Fruit fly (Drosophila melanogaster) whole organism, prepupa: Measurements from ENCODE around the gene CtsF.

ENCODE experiments used
- Blimp-1 ChIP-seq: fragments of 200-800 bp; sonication (Bioruptor generic); optimal IDR thresholded peaks from 3 replicates; lab custom pipeline; 2017; ENCODE audit warnings: missing biosample characterization, missing genetic modification characterization, mild to moderate bottlenecking, moderate library complexity, missing genetic modification reagents
- CG10631 ChIP-seq: fragments of 200-800 bp; sonication (Bioruptor generic); optimal IDR thresholded peaks from 2 replicates; lab custom pipeline; 2016; ENCODE audit warnings: missing biosample characterization, missing genetic modification characterization
- CG11902 ChIP-seq: fragments of 200-800 bp; sonication (Bioruptor generic); optimal IDR thresholded peaks from 3 replicates; lab custom pipeline; 2016; ENCODE audit warnings: missing biosample characterization, missing genetic modification characterization
- CG15336 ChIP-seq: fragments of 200-800 bp; sonication (Bioruptor generic); IDR thresholded peaks from 2 replicates; pipeline ENCODE4 v1.3.6; 2022; ENCODE audit warnings: missing biosample characterization, missing genetic modification characterization
- CG1621 ChIP-seq: fragments of 200-800 bp; sonication (Bioruptor generic); optimal IDR thresholded peaks from 3 replicates; lab custom pipeline; 2018; ENCODE audit warnings: missing biosample characterization, mild to moderate bottlenecking, missing genetic modification characterization
- CG31627 ChIP-seq: fragments of 200-800 bp; sonication (Bioruptor generic); optimal IDR thresholded peaks from 3 replicates; lab custom pipeline; 2016; ENCODE audit warnings: missing biosample characterization, missing genetic modification characterization
- CG32006 ChIP-seq: fragments of 200-800 bp; sonication (Bioruptor generic); optimal IDR thresholded peaks from 3 replicates; lab custom pipeline; 2017; ENCODE audit warnings: missing biosample characterization, mild to moderate bottlenecking, missing genetic modification characterization
- CG34406 ChIP-seq: fragments of 200-800 bp; sonication (Bioruptor generic); optimal IDR thresholded peaks from 3 replicates; lab custom pipeline; 2016; ENCODE audit warnings: missing biosample characterization, missing genetic modification characterization
- CG6163 ChIP-seq: fragments of 200-800 bp; sonication (Bioruptor generic); IDR thresholded peaks from 3 replicates; pipeline ENCODE4 v1.3.6; 2022; ENCODE audit warnings: missing biosample characterization, missing genetic modification characterization
- CG6808 ChIP-seq: fragments of 200-800 bp; sonication (Bioruptor generic); optimal IDR thresholded peaks from 3 replicates; lab custom pipeline; 2017; ENCODE audit warnings: missing biosample characterization, missing genetic modification characterization, mild to moderate bottlenecking, moderate library complexity, missing genetic modification reagents
- CG6854 ChIP-seq: fragments of 200-800 bp; sonication (Bioruptor generic); optimal IDR thresholded peaks from 2 replicates; lab custom pipeline; 2017; ENCODE audit warnings: missing biosample characterization, mild to moderate bottlenecking, missing genetic modification characterization
- CG8119 ChIP-seq: fragments of 200-800 bp; sonication (Bioruptor generic); IDR thresholded peaks from 3 replicates; pipeline ENCODE4 v1.3.6; 2022; ENCODE audit warnings: missing biosample characterization, missing genetic modification characterization
- CG8319 ChIP-seq: fragments of 200-800 bp; sonication (Bioruptor generic); optimal IDR thresholded peaks from 3 replicates; lab custom pipeline; 2016; ENCODE audit warnings: missing biosample characterization, missing genetic modification characterization
- CG8632 ChIP-seq: fragments of 200-800 bp; sonication (Bioruptor generic); optimal IDR thresholded peaks from 3 replicates; lab custom pipeline; 2016; ENCODE audit warnings: missing biosample characterization, missing genetic modification characterization
- Eip78C ChIP-seq: fragments of 200-800 bp; sonication (Bioruptor generic); peaks from one replicate; lab custom pipeline; 2016; ENCODE audit warnings: missing biosample characterization, missing genetic modification characterization
- Ets21C ChIP-seq: fragments of 200-800 bp; sonication (Bioruptor generic); optimal IDR thresholded peaks from 3 replicates; lab custom pipeline; 2016; ENCODE audit warnings: missing biosample characterization, missing genetic modification characterization
- Ets96B ChIP-seq: fragments of 200-800 bp; optimal IDR thresholded peaks from 2 replicates; lab custom pipeline; 2019; ENCODE audit warnings: missing biosample characterization, mild to moderate bottlenecking, missing genetic modification characterization, moderate library complexity
- Gug ChIP-seq: fragments of 200-800 bp; sonication (Bioruptor generic); IDR thresholded peaks from 2 replicates; pipeline ENCODE4 v1.3.6; 2022; ENCODE audit warnings: missing biosample characterization, missing genetic modification characterization
- Hr38 ChIP-seq: sonication (Bioruptor generic); optimal IDR thresholded peaks from 2 replicates; lab custom pipeline; 2016; ENCODE audit warnings: missing biosample characterization, missing genetic modification characterization
- Hr4 ChIP-seq: fragments of 200-800 bp; sonication (Bioruptor generic); optimal IDR thresholded peaks from 3 replicates; lab custom pipeline; 2016; ENCODE audit warnings: missing biosample characterization, missing genetic modification characterization
- Lpt ChIP-seq: fragments of 200-800 bp; sonication (Bioruptor generic); optimal IDR thresholded peaks from 3 replicates; lab custom pipeline; 2016; ENCODE audit warnings: missing biosample characterization, missing genetic modification characterization
- OdsH ChIP-seq: fragments of 200-800 bp; sonication (Bioruptor generic); optimal IDR thresholded peaks from 3 replicates; lab custom pipeline; 2016; ENCODE audit warnings: missing biosample characterization, missing genetic modification characterization
- Smox ChIP-seq: fragments of 200-800 bp; sonication (Bioruptor generic); optimal IDR thresholded peaks from 3 replicates; lab custom pipeline; 2016; ENCODE audit warnings: missing biosample characterization, missing genetic modification characterization
- Sox15 ChIP-seq: fragments of 200-800 bp; sonication (Bioruptor generic); optimal IDR thresholded peaks from 3 replicates; lab custom pipeline; 2016; ENCODE audit warnings: missing biosample characterization, missing genetic modification characterization
- achi ChIP-seq: fragments of 200-800 bp; sonication (Bioruptor generic); optimal IDR thresholded peaks from 3 replicates; lab custom pipeline; 2016; ENCODE audit warnings: missing biosample characterization, missing genetic modification characterization
- dac ChIP-seq: fragments of 200-800 bp; sonication (Bioruptor generic); optimal IDR thresholded peaks from 2 replicates; lab custom pipeline; 2017; ENCODE audit warnings: missing biosample characterization, mild to moderate bottlenecking, missing genetic modification characterization
- dsx ChIP-seq: fragments of 200-800 bp; optimal IDR thresholded peaks from 3 replicates; lab custom pipeline; 2019; ENCODE audit warnings: missing biosample characterization, mild to moderate bottlenecking, missing genetic modification characterization, moderate library complexity; ENCODE audit not compliant: poor library complexity, severe bottlenecking
- eg ChIP-seq: fragments of 200-800 bp; sonication (Bioruptor generic); IDR thresholded peaks from 3 replicates; pipeline ENCODE4 v1.3.6; 2022; ENCODE audit warnings: missing biosample characterization, missing genetic modification characterization
- fkh ChIP-seq: fragments of 200-800 bp; sonication (Bioruptor generic); optimal IDR thresholded peaks from 3 replicates; lab custom pipeline; 2017; ENCODE audit warnings: missing biosample characterization, mild to moderate bottlenecking, missing genetic modification characterization, moderate library complexity
- lz ChIP-seq: fragments of 200-800 bp; sonication (Bioruptor generic); optimal IDR thresholded peaks from 3 replicates; lab custom pipeline; 2016; ENCODE audit warnings: missing biosample characterization, missing genetic modification characterization
- net ChIP-seq: fragments of 200-800 bp; sonication (Bioruptor generic); optimal IDR thresholded peaks from 3 replicates; lab custom pipeline; 2016; ENCODE audit warnings: missing biosample characterization, missing genetic modification characterization
- salr ChIP-seq, 2 experiments: fragments of 200-800 bp; sonication (Bioruptor generic); optimal IDR thresholded peaks; 3 replicates each; lab custom pipeline; 2016 to 2018; ENCODE audit warnings: missing biosample characterization in 2 of 2, missing genetic modification characterization in 2 of 2, mild to moderate bottlenecking in 1 of 2
- ss ChIP-seq, 2 experiments: fragments of 200-800 bp; sonication (Bioruptor generic); optimal IDR thresholded peaks; 2 replicates in 1 of 2; 3 replicates in 1 of 2; lab custom pipeline; 2017 to 2018; ENCODE audit warnings: mild to moderate bottlenecking in 2 of 2, missing biosample characterization in 2 of 2, missing genetic modification characterization in 2 of 2, moderate library complexity in 1 of 2
- topi ChIP-seq: fragments of 200-800 bp; sonication (Bioruptor generic); optimal IDR thresholded peaks from 3 replicates; lab custom pipeline; 2016; ENCODE audit warnings: missing biosample characterization, missing genetic modification characterization

Gene CtsF

DNA sequence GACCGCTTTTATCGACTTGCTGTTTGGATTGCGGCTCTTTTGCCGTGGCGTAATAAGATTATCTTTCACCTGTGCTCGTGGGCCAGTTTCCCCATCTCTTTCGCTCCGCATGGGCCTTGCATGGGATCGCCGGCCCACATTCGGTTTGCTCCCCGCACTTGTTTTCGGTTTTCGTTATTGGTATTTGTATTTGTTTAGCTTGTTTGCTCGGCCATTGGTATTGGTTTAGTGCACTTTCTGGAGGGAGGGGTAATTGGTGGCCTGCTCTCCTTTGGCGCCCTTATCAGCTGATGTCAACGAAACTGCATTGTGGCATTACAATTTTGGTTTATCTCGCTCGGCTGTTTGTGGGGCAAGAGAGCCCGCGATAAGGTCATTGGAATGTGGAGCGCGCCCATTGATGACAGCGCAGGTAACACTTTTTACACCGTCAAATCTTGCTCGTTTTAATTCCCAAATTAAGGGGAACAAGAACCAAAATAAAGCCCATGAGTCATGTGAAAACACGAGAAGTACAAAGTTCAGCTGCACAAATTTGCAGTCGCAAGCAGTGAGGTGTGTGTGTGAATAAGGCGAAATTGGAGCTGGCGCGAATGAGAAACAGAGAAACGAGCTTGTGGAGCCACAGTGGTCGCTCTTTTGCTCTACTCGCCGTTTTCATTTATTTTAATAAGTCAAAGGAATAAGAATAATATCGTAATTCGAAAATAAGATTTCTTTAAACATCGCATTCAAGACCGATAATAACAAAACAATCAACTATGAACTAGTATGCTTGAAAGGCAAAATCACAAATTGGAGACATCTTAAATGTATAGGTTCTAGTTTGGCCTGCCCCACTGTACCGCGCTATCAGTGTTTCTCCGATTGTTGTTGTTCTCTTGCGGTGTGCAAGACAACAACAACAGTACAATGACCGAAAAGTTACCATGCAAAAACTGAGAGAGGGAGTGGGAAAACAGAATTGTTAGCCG, 35.9 kb downstream of the CtsF start (continued):
- TF ChIP-seq Ets96B (tag; lab: Kevin White, UChicago) (peak; percentile 90), topi (GFP tag; lab: Kevin White, UChicago) (peak; percentile 94), dsx (GFP tag; lab: Kevin White, UChicago) (peak; percentile 80), fkh (peak; percentile 100), dac (peak; percentile 78), salr (GFP tag; optimal IDR thresholded peaks at IDR 0.05; lab: Kevin White, UChicago) (peak; percentile 71 to 83), ss (GFP tag; optimal IDR thresholded peaks at IDR 0.05; lab: Kevin White, UChicago) (peak; percentile 85 to 90), OdsH (peak; percentile 92), CG8632 (peak; percentile 87), Smox (GFP tag; lab: Kevin White, UChicago) (peak; percentile 91)

DNA sequence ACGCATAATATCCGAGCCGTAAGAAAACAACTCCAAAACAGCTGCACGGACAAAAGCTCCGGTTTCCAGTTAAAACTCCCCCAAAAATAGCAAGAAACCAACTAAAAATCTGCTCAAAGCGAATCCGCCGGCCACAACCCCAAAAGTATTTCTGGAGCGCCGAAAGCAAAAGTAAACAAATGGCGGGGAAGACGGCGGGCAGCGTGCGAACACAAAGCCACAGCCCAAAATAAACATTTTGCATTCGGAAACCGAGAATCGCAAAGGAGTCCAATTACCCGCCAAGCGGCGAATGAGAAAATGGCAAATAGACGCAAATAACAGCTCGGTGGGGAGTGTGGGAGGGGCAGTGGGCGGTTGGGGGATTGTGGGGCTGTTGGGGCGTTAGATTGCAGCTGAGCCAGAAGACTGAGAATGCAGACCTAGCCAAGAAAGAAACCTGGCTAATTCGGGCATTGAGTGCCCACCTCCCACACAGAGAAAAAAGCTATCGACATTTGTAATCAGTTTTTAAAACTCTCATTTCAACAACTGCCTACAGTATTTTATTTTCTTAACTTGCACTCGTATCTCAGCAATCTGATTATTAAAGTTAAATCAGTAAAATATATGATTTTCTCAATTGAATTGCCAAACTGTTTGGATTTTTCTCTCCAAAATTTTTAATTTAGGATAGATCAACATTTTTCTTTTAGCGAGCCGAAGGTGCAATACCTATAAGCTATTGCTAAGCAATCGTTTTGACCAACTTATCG, 37.2 kb downstream of the CtsF start:
- TF ChIP-seq ss (GFP tag; optimal IDR thresholded peaks at IDR 0.05; lab: Kevin White, UChicago) (no peak), CG11902 (GFP tag; lab: Kevin White, UChicago) (no peak), eg (GFP tag; lab: Robert Waterston, UW) (peak; percentile 51; the same call in 1 of the 3 replicates), Hr38 (GFP tag; lab: Kevin White, UChicago) (no peak), Blimp-1 (peak; percentile 62), Eip78C (GFP tag; lab: Kevin White, UChicago) (no peak), Hr4 (peak; percentile 6), CG8119 (peak; percentile 38; the same call in 2 of the 3 replicates), CG1621 (tag; lab: Kevin White, UChicago) (no peak), CG6854 (no peak), Lpt (GFP tag; lab: Kevin White, UChicago) (no peak), CG15336 (GFP tag; lab: Robert Waterston, UW) (peak; percentile 46; the same call in 1 of the 2 replicates), fkh (peak; percentile 61), OdsH (peak; percentile 13), salr (GFP tag; optimal IDR thresholded peaks at IDR 0.05; lab: Kevin White, UChicago) (peak in 1 of 2 experiments; percentile 15), Ets21C (no peak), CG10631 (GFP tag; lab: Kevin White, UChicago) (no peak), lz (GFP tag; lab: Kevin White, UChicago) (no peak), achi (no peak), CG31627 (GFP tag; lab: Kevin White, UChicago) (no peak), CG34406 (GFP tag; lab: Kevin White, UChicago) (no peak), CG32006 (GFP tag; lab: Kevin White, UChicago) (peak; percentile 44), CG6163 (peak; percentile 41; the same call in 1 of the 3 replicates), Gug (GFP tag; lab: Robert Waterston, UW) (peak; percentile 24; the same call in 1 of the 2 replicates)

DNA sequence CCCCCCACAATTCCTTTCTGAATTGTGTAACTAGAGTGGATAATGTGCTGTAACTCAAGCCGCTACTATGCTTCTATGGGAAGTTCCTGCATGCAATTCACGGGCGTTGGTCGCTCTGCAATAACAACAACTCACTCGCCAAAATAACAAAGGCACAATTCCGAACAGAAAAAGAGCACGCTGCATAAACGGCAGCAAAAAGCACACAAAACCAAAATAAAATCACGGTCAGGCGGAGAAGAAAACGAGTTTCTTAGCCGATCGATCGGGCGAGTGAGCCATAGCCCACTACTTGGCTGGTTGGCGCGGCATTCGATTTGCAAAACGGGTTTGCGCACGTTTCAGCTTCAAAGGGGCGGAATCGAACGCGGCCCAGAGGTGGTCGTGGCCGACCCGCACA, 38.2 kb downstream of the CtsF start:
- TF ChIP-seq CG34406 (GFP tag; lab: Kevin White, UChicago), result no peak
- TF ChIP-seq dsx (GFP tag; lab: Kevin White, UChicago), result peak; percentile 27
- peak; percentile 13; the same call in 1 of the 3 replicates for TF ChIP-seq CG6163
- TF ChIP-seq CG6808 (GFP tag; lab: Kevin White, UChicago), result peak; percentile 23
- peak; percentile 48 to 54 for TF ChIP-seq ss (GFP tag; optimal IDR thresholded peaks at IDR 0.05; lab: Kevin White, UChicago)
- no peak for TF ChIP-seq CG8119
- TF ChIP-seq CG6854, result peak; percentile 15
- 0 out of 3 replicates have a peak, but pooled peaks have one; percentile 19 for TF ChIP-seq eg (GFP tag; lab: Robert Waterston, UW)
- no peak for TF ChIP-seq topi (GFP tag; lab: Kevin White, UChicago)
- no peak for TF ChIP-seq CG8319
- no peak for TF ChIP-seq CG11902 (GFP tag; lab: Kevin White, UChicago)
- TF ChIP-seq Sox15 (GFP tag; lab: Kevin White, UChicago), result no peak
- TF ChIP-seq Gug (GFP tag; lab: Robert Waterston, UW), result no peak
- peak; percentile 73 for TF ChIP-seq CG1621 (tag; lab: Kevin White, UChicago)
- no peak for TF ChIP-seq net
